Fruit fly (Drosophila melanogaster) whole organism: ENCODE results near the gene fon.

Experiments used
- CG8478 ChIP-seq: fragments of >200 bp; optimal IDR thresholded peaks from 2 replicates; lab custom pipeline; 2018; ENCODE audit warnings: inconsistent platforms
- Dll ChIP-seq: fragments of >200 bp; optimal IDR thresholded peaks from 2 replicates; lab custom pipeline; 2017
- EcR ChIP-seq, 2 experiments: fragments of >200 bp; optimal IDR thresholded peaks; 2 replicates each; lab custom pipeline; 2017; ENCODE audit warnings: missing biosample characterization in 2 of 2, missing genetic modification characterization in 2 of 2, missing genetic modification reagents in 2 of 2
- pan ChIP-seq: fragments of >200 bp; optimal IDR thresholded peaks from 2 replicates; lab custom pipeline; 2017
- psq ChIP-seq: fragments of >200 bp; optimal IDR thresholded peaks from 2 replicates; lab custom pipeline; 2017
- usp ChIP-seq: fragments of >200 bp; optimal IDR thresholded peaks from 2 replicates; lab custom pipeline; 2017; ENCODE audit warnings: missing biosample characterization, missing genetic modification characterization, mixed read lengths

Gene fon

dm6 chr2L:19405685-19406357 is 19.8 kb upstream of the fon start:
- TF ChIP-seq usp (GFP tag; lab: Kevin White, UChicago) (no peak), Dll (lab: Kevin White, UChicago) (no peak), psq (lab: Kevin White, UChicago) (no peak), pan (lab: Kevin White, UChicago) (no peak), EcR (GFP tag; optimal IDR thresholded peaks at IDR 0.05; lab: Kevin White, UChicago) (no peak), CG8478 (lab: Kevin White, UChicago) (no peak)

DNA sequence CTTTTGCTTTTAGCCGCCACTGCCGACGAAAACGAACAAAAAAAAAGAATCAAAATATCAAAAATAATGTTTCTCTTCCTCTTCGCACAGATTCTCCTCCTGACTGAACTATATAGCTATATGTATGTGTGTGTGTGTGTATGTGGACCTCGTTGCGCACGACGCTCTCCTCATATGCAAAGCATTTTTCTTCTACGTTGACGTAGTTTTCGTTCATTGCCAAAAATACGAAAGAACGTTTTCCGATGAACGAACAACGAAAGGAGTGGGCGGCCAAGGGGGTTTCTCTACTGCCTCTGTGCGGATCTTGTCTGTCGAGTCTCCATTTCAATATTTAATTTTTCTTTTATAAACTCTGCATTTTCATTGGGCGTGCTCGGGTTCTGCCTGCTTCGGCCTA is 18.8 kb upstream of the fon start:
- TF ChIP-seq usp (GFP tag; lab: Kevin White, UChicago): no peak
- no peak for TF ChIP-seq EcR (GFP tag; optimal IDR thresholded peaks at IDR 0.05; lab: Kevin White, UChicago)
- TF ChIP-seq Dll (lab: Kevin White, UChicago): no peak
- no peak for TF ChIP-seq CG8478 (lab: Kevin White, UChicago)
- no peak for TF ChIP-seq pan (lab: Kevin White, UChicago)
- no peak for TF ChIP-seq psq (lab: Kevin White, UChicago)

DNA sequence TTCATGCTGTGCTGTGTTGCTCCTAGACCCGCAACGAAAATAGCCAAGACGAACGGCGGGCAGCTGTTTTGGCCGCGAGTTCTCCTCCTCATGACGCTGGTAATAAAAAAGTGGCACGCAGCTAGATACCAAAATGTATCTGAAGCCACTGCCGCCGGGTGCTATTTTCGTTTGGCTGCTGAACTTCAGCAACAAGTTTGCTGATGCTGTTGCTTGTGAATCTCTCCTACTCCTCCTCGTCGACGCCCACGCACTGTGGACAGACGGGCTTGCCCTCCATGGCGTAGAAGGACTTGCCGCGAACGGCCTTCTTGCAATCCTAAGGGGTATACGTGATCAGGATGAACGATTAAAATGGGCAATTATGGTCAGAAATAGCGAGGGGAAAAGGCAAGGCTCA is 17.4 kb upstream of the fon start:
- no peak for TF ChIP-seq pan (lab: Kevin White, UChicago)
- no peak for TF ChIP-seq CG8478 (lab: Kevin White, UChicago)
- no peak for TF ChIP-seq psq (lab: Kevin White, UChicago)
- no peak for TF ChIP-seq usp (GFP tag; lab: Kevin White, UChicago)
- TF ChIP-seq Dll (lab: Kevin White, UChicago): no peak
- no peak for TF ChIP-seq EcR (GFP tag; optimal IDR thresholded peaks at IDR 0.05; lab: Kevin White, UChicago)

- TF ChIP-seq Dll (lab: Kevin White, UChicago) (no peak), EcR (GFP tag; optimal IDR thresholded peaks at IDR 0.05; lab: Kevin White, UChicago) (no peak), CG8478 (lab: Kevin White, UChicago) (no peak), usp (GFP tag; lab: Kevin White, UChicago) (no peak), psq (lab: Kevin White, UChicago) (no peak), pan (lab: Kevin White, UChicago) (no peak)
These were observed 16.7 kb upstream of the fon start for dm6 chr2L:19402667-19403066.

dm6 chr2L:19401914-19402313 is 15.9 kb upstream of the fon start:
- TF ChIP-seq CG8478 (lab: Kevin White, UChicago) (no peak), EcR (GFP tag; optimal IDR thresholded peaks at IDR 0.05; lab: Kevin White, UChicago) (no peak), usp (GFP tag; lab: Kevin White, UChicago) (no peak), Dll (lab: Kevin White, UChicago) (no peak), pan (lab: Kevin White, UChicago) (no peak), psq (lab: Kevin White, UChicago) (no peak)

DNA sequence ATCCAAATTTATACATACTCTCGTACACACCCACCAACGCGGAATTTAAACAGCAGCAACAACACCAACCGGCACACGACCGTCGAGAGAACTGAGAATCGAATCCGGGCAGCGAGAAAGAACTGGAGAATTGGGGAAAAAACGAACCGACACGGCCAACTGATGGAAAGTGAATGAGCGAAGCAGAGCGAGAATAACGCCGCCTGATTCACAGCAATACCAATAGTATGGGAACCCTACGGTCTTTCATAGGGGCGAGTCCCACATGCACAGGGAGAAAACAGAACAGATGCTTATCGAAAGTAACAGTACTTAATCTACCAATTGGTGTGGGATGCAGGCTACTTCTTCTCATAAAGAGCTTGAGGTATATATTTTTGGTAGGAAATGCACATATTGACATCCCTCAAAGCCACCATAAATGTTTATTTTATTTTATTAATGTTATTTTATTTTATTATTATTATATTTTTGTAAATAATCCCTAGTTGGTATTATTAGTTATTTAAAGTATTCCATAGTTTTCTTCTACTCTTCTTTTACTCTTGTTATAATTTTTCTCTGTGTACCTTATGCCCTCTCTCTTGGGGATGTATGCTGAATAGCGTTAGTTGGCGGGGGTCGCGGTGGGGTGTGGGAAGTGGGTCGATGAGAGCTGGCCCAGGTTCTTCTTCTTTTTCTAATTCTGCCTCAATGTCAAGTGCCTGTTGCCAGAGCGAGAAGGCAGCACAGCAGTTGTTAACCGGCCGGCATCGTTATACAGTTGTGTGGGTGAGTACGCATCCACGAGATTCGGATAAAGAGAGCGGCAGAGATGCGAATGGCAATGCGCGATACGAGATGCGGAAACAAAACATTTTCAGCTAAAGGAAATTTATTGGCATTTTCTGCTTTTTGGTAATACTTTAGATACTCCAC is 12.6 kb upstream of the fon start, which contains the start of gene CG17544:
TSS of gene CG17544 (minus strand) at position 177 of the 918 bp plus-strand sequence.
- TF ChIP-seq usp (GFP tag; lab: Kevin White, UChicago): no peak
- TF ChIP-seq Dll (lab: Kevin White, UChicago): no peak
- TF ChIP-seq EcR (GFP tag; optimal IDR thresholded peaks at IDR 0.05; lab: Kevin White, UChicago): no peak
- TF ChIP-seq psq (lab: Kevin White, UChicago): no peak
- no peak for TF ChIP-seq CG8478 (lab: Kevin White, UChicago)
- TF ChIP-seq pan (lab: Kevin White, UChicago): no peak

dm6 chr2L:19397617-19398316 is 11.8 kb upstream of the fon start:
- TF ChIP-seq Dll (lab: Kevin White, UChicago): peak; percentile 54
- no peak for TF ChIP-seq pan (lab: Kevin White, UChicago)

- TF ChIP-seq Dll (lab: Kevin White, UChicago): no peak
- TF ChIP-seq psq (lab: Kevin White, UChicago): no peak
- no peak for TF ChIP-seq EcR (GFP tag; optimal IDR thresholded peaks at IDR 0.05; lab: Kevin White, UChicago)
- TF ChIP-seq usp (GFP tag; lab: Kevin White, UChicago): no peak
- no peak for TF ChIP-seq pan (lab: Kevin White, UChicago)
- TF ChIP-seq CG8478 (lab: Kevin White, UChicago): no peak
These were observed 7.8 kb upstream of the fon start, which contains the start of gene CG31798 for dm6 chr2L:19393703-19394210. TSS of gene CG31798 (plus strand) at chr2L:19394160.

- TF ChIP-seq CG8478 (lab: Kevin White, UChicago) (no peak), EcR (GFP tag; optimal IDR thresholded peaks at IDR 0.05; lab: Kevin White, UChicago) (no peak), psq (lab: Kevin White, UChicago) (no peak), Dll (lab: Kevin White, UChicago) (no peak), usp (GFP tag; lab: Kevin White, UChicago) (no peak), pan (lab: Kevin White, UChicago) (no peak)
These were observed 3.7 kb upstream of the fon start, which contains the start of gene CG17549 for dm6 chr2L:19389749-19390148. TSS of gene CG17549 (minus strand) at chr2L:19390075.

dm6 chr2L:19388966-19389365 is 3.0 kb upstream of the fon start:
- TF ChIP-seq pan (lab: Kevin White, UChicago): no peak
- no peak for TF ChIP-seq Dll (lab: Kevin White, UChicago)
- TF ChIP-seq EcR (GFP tag; optimal IDR thresholded peaks at IDR 0.05; lab: Kevin White, UChicago): no peak
- TF ChIP-seq usp (GFP tag; lab: Kevin White, UChicago): no peak
- no peak for TF ChIP-seq psq (lab: Kevin White, UChicago)
- no peak for TF ChIP-seq CG8478 (lab: Kevin White, UChicago)
